Fruit fly (Drosophila melanogaster): ENCODE data around the gene mys.

- peak; percentile 38 for TF ChIP-seq psq (GFP tag; optimal IDR thresholded peaks at IDR 0.05)
- TF ChIP-seq Myc (optimal IDR thresholded peaks at IDR 0.05): no peak
- TF ChIP-seq Hnf4 (GFP tag; optimal IDR thresholded peaks at IDR 0.05): no peak
- no peak for TF ChIP-seq tai (GFP tag; optimal IDR thresholded peaks at IDR 0.05)
- TF ChIP-seq Sp1 (GFP tag; optimal IDR thresholded peaks at IDR 0.05): no peak
- TF ChIP-seq Hr78 (GFP tag; optimal IDR thresholded peaks at IDR 0.05): no peak
- TF ChIP-seq sv (GFP tag; optimal IDR thresholded peaks at IDR 0.05): no peak
Measured at dm6 chrX:8056597-8057228, 4.7 kb upstream of the mys start.
